Fruit fly (Drosophila melanogaster) ovary, adult (tissue): ENCODE results near the gene MetRS-m.

ENCODE experiments used
- CG17801 ChIP-seq: fragments of 200-800 bp; optimal IDR thresholded peaks from 2 replicates; lab custom pipeline; 2019; ENCODE audit warnings: missing biosample characterization, mild to moderate bottlenecking, missing genetic modification characterization, moderate library complexity; ENCODE audit not compliant: partially characterized antibody

MetRS-m gene

DNA sequence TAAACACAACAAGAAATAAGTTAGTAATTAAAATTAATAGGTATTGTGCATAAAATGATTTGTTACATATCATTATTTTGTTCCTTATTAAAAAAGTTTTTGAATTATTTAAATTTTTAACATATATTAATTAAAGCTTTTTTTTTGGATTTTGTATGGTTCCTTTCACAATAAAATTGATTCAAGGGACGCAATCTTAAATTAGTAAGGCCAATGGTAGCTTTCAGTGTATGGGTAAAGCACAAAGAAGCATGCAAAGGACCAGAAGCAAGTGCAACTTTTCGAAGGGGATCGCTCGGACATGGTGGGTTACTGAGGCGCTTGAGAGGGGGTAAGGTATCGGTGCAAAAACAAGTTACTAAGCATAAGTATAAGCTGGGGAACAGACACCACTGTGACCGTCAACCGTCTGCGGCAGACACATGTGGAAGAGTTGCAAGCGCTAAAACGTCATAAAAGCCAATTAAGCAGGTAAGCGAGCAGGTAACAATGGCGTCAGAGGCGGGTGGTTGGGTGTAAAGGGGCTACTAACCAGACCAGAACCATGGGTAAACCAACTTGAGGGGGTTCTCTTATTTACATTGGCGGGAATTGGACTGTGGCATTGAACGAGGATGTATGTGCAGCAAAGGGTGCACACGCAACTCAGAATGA, 15.9 kb upstream of the MetRS-m start:
- no peak for TF ChIP-seq CG17801 (GFP tag; lab: Kevin White, UChicago)

DNA sequence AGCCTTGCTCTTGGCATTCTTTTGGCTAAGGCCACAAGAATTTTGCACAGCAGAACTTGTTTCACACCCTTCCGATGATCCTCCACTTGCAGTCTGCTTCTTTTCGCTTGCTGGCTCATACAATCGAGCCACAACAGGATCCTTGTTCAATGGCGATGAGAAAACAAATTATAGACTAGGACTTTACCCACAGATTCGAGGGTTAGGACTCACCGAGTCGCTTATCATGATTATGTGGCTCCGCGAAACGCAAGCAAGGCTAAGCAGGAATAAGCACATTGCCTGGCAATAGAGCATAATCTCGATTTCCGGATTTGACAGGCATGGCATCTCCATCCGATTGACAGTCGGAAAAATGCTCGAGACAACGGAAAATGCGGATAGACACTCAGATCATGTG, 2.3 kb upstream of the MetRS-m start, which contains the start of the genes CG14839 and CG14841:
TSS of gene CG14839 (plus strand) at position 301 of the 400 bp plus-strand sequence.
TSS of gene CG14841 (minus strand) at position 332 of the 400 bp plus-strand sequence.
- no peak for TF ChIP-seq CG17801 (GFP tag; lab: Kevin White, UChicago)

- TF ChIP-seq CG17801 (GFP tag; lab: Kevin White, UChicago) = no peak
Measured at dm6 chr3R:14261113-14261512, 1.3 kb upstream of the MetRS-m start, which contains the start of gene CG14840. TSS of gene CG14840 (minus strand) at chr3R:14261213.

DNA sequence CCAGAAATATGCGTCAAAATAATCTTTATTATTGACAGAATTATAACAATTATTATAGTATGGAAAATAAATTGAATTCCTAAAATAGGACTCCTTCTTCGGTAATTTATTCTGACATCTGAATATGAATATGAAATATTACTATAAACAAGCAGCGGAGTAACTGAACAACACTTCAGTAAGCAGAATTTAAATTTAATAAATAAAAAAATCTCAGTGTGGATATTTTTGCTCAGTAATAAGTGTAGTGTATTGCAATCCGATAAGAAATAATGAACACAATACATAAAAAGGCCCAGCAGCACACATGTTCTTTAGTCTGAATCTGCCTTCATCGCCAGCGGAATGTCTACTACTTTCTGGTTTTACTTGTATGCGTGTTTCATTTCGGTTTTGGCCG, 4.0 kb downstream of the MetRS-m start, which contains the start of gene CG43179:
TSS of gene CG43179 (plus strand) at position 301 of the 400 bp plus-strand sequence.
- TF ChIP-seq CG17801 (GFP tag; lab: Kevin White, UChicago) = no peak

dm6 chr3R:14245371-14245770, 14.4 kb downstream of the MetRS-m start, which contains the start of gene CG9616:
TSS of gene CG9616 (minus strand) at chr3R:14245471.
- no peak for TF ChIP-seq CG17801 (GFP tag; lab: Kevin White, UChicago)

- no peak for TF ChIP-seq CG17801 (GFP tag; lab: Kevin White, UChicago)
Measured at dm6 chr3R:14244577-14244976, 15.2 kb downstream of the MetRS-m start, which contains the start of gene CG43291. TSS of gene CG43291 (minus strand) at chr3R:14244677.

dm6 chr3R:14229045-14229444, 30.7 kb downstream of the MetRS-m start, which contains the start of gene CG9624:
TSS of gene CG9624 (minus strand) at chr3R:14229145.
- no peak for TF ChIP-seq CG17801 (GFP tag; lab: Kevin White, UChicago)

DNA sequence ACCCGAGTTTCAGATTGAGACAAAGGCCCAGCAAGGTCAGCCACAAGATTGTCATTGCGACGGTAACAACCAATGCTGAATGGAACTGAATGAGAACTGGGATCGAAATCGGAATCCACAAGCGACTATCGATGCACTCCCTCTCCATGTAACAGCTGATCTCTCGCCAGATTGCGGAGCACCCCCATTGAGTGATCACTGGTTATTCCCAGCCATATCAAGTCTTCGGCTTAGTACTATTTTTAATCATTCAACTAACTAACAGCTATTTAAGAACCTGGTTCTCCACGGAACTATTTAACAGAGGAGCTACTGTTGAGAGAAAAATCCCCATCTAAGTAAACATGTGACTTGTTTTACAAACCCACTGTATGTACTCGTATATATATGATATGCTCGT, 33.1 kb downstream of the MetRS-m start, which contains the start of gene CG9631:
TSS of gene CG9631 (minus strand) at position 101 of the 400 bp plus-strand sequence.
- TF ChIP-seq CG17801 (GFP tag; lab: Kevin White, UChicago) = no peak

dm6 chr3R:14224105-14224574, 35.7 kb downstream of the MetRS-m start, which contains the start of gene Sp212:
TSS of gene Sp212 (minus strand) at chr3R:14224155.
- TF ChIP-seq CG17801 (GFP tag; lab: Kevin White, UChicago) = no peak

DNA sequence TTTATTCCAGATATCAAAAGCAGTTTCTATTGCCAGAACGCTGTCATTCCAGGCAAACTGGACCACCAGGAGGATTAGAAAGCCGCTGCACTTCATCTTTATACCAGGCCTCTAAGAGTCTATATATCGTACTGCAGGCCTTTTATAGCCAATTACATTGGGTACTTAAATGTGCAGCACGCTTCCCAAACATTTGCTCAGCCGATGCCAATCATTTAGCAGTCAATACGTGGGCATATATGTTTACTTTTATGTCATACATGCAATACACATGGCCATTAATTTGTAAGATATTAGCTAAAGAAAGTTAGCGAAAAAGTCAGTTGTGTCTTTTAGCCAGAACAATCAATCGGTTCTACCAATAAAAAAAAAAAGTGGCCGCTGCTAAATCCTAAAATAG, 38.3 kb downstream of the MetRS-m start, which contains the start of gene CG33109:
TSS of gene CG33109 (minus strand) at position 101 of the 400 bp plus-strand sequence.
- no peak for TF ChIP-seq CG17801 (GFP tag; lab: Kevin White, UChicago)

DNA sequence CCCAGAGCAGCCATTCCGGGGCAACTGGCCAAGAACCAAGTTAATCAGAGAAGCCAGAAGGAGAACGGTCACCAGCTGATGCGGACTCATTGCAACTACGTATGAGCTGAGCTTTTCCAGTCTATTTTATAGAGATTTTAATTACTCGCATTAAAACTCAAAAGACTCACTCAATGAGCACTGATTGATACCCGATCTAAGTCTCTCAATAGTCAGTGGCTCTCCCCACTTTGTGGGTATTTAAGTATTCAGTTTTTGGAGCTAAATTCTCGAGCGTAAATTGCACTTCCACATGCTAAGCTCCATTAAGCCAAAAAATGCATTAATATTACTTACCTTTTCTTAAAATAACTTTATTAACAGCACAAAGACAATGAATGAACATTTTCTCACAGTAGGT, 39.7 kb downstream of the MetRS-m start, which contains the start of gene CG31326:
TSS of gene CG31326 (minus strand) at position 101 of the 400 bp plus-strand sequence.
- no peak for TF ChIP-seq CG17801 (GFP tag; lab: Kevin White, UChicago)

dm6 chr3R:14217839-14218238, 42.0 kb downstream of the MetRS-m start, which contains the start of gene CG9649:
TSS of gene CG9649 (minus strand) at chr3R:14217882.
- no peak for TF ChIP-seq CG17801 (GFP tag; lab: Kevin White, UChicago)

DNA sequence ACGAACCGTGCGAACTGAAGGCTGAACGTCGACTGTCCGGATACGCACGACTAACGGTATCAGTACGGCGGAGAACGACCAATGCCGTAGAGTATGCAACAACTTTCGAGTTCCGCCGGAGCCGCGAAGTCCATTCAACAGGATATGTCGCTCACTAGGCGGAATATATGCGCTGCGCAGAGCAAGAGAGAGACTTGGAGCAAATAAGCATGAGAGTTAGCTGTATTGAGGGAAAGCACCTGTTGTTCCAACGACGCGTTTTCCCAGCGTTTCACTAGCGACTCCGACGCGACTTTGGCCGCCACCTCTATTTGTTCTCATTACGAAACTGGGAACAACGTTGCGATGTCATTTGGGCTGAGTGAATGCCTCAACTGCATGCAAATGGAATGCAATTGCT, 45.0 kb downstream of the MetRS-m start, which contains the start of gene Dop1R1:
TSS of gene Dop1R1 (minus strand) at position 35 of the 400 bp plus-strand sequence.
- no peak for TF ChIP-seq CG17801 (GFP tag; lab: Kevin White, UChicago)
